Fruit fly (Drosophila melanogaster): Measurements from ENCODE around the gene slgA.

DNA sequence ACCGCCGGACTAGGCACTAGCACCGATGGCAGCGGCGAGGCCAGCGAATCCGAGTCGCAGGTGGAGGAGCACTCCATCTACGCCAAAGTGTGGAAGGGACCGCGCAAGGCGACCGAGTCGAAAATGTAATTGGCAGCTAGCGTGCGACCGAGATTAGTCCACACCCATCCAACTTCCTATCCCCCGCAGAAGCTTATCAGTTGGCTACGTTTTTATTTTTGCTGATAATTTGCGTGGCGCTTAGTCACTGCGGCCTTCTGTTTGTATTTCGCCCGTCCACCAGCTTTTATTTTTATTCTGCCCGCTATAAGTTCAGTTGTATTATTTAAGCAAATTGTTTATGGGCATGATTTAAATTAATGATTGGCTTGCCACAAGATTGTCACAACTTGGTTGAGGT is 20.3 kb upstream of the slgA start:
- TF ChIP-seq acj6 (GFP tag; optimal IDR thresholded peaks at IDR 0.05) (no peak), Ets21C (GFP tag; optimal IDR thresholded peaks at IDR 0.05) (no peak), net (GFP tag; optimal IDR thresholded peaks at IDR 0.05) (no peak), fkh (GFP tag; optimal IDR thresholded peaks at IDR 0.05) (no peak), dac (GFP tag; optimal IDR thresholded peaks at IDR 0.05) (no peak), Hr39 (GFP tag; optimal IDR thresholded peaks at IDR 0.05) (no peak), CG3032 (tag; optimal IDR thresholded peaks at IDR 0.05) (no peak), CG1621 (tag; optimal IDR thresholded peaks at IDR 0.05) (no peak), CG16779 (tag; optimal IDR thresholded peaks at IDR 0.05) (no peak), CG6792 (GFP tag; optimal IDR thresholded peaks at IDR 0.05) (no peak), Eip93F (GFP tag; optimal IDR thresholded peaks at IDR 0.05) (no peak), CG15336 (GFP tag; IDR thresholded peaks at IDR 0.05) (no peak), dsx (GFP tag; optimal IDR thresholded peaks at IDR 0.05; ENCODE audit: poor library complexity, severe bottlenecking) (no peak), Sox15 (GFP tag; optimal IDR thresholded peaks at IDR 0.05) (no peak)

All from whole organism, prepupa.